Worm (Caenorhabditis elegans) whole organism, young adult: ENCODE measurements around the gene srx-59.

Experiments used
- C17E4.6 ChIP-seq: fragments of 200-800 bp; sonication (Bioruptor generic); IDR thresholded peaks from 2 replicates; pipeline ENCODE4 v1.3.6; 2022; ENCODE audit warnings: missing genetic modification reagents, missing genetic modification characterization, missing compliant biosample characterization
- D2030.7 ChIP-seq: fragments of 200-800 bp; sonication (Bioruptor generic); IDR thresholded peaks from 2 replicates; pipeline ENCODE4 v1.3.6; 2022; ENCODE audit warnings: missing genetic modification reagents, missing genetic modification characterization, missing compliant biosample characterization
- F57A8.1 ChIP-seq: fragments of 200-800 bp; sonication (Bioruptor generic); optimal IDR thresholded peaks from 2 replicates; lab custom pipeline; 2018; ENCODE audit warnings: mild to moderate bottlenecking, missing genetic modification characterization, moderate library complexity, missing compliant biosample characterization
- Y67H2A.10 ChIP-seq: fragments of 200-800 bp; sonication (Bioruptor generic); conservative IDR thresholded peaks from 2 replicates; pipeline ENCODE4 v1.3.6; 2022; ENCODE audit warnings: missing genetic modification reagents, missing genetic modification characterization, missing compliant biosample characterization
- ama-1 ChIP-seq, 3 experiments: fragments of 150-350 bp in 1 of 3; sonication (generic microtip) in 2 of 3; optimal IDR thresholded peaks; 2 replicates each; lab custom pipeline; 2014 to 2018; ENCODE audit warnings: missing biosample characterization in 2 of 3, missing genetic modification characterization in 2 of 3, missing genetic modification reagents in 2 of 3
- aptf-3 ChIP-seq: fragments of 200-800 bp; sonication (Bioruptor generic); IDR thresholded peaks from 2 replicates; pipeline ENCODE4 v1.3.6; 2022; ENCODE audit warnings: missing genetic modification characterization, missing compliant biosample characterization
- ccch-3 ChIP-seq: fragments of 200-800 bp; sonication (Bioruptor generic); optimal IDR thresholded peaks from 2 replicates; lab custom pipeline; 2018; ENCODE audit warnings: mild to moderate bottlenecking, missing genetic modification characterization, missing compliant biosample characterization
- cebp-1 ChIP-seq, 2 experiments: fragments of 200-800 bp in 1 of 2; sonication (Bioruptor generic) in 1 of 2; sonication (generic microtip) in 1 of 2; IDR thresholded peaks in 1 of 2; optimal IDR thresholded peaks in 1 of 2; 2 replicates each; pipeline versions ENCODE4 v1.3.6 to Lab custom; 2017 to 2022; ENCODE audit warnings: missing compliant biosample characterization in 2 of 2, missing genetic modification characterization in 2 of 2, mild to moderate bottlenecking in 1 of 2, missing genetic modification reagents in 1 of 2, moderate library complexity in 1 of 2
- cebp-2 ChIP-seq: fragments of 200-800 bp; sonication (Bioruptor generic); IDR thresholded peaks from 2 replicates; pipeline ENCODE4 v1.3.6; 2022; ENCODE audit warnings: missing genetic modification characterization, missing compliant biosample characterization
- ceh-27 ChIP-seq: fragments of 200-800 bp; sonication (Bioruptor generic); optimal IDR thresholded peaks from 2 replicates; lab custom pipeline; 2018; ENCODE audit warnings: mild to moderate bottlenecking, missing genetic modification characterization, moderate library complexity, missing compliant biosample characterization
- ceh-40 ChIP-seq: fragments of 200-800 bp; sonication (Bioruptor generic); IDR thresholded peaks from 2 replicates; pipeline ENCODE4 v1.3.6; 2022; ENCODE audit warnings: missing genetic modification characterization, missing compliant biosample characterization
- ceh-79 ChIP-seq: sonication (generic microtip); optimal IDR thresholded peaks from 2 replicates; lab custom pipeline; 2017; ENCODE audit warnings: mild to moderate bottlenecking, missing genetic modification characterization, missing compliant biosample characterization
- dpl-1 ChIP-seq: fragments of 150-350 bp; optimal IDR thresholded peaks from 2 replicates; lab custom pipeline; 2014; ENCODE audit warnings: missing biosample characterization, missing genetic modification reagents, missing genetic modification characterization
- gei-17 ChIP-seq: fragments of 200-800 bp; sonication (Bioruptor generic); optimal IDR thresholded peaks from 2 replicates; lab custom pipeline; 2018; ENCODE audit warnings: mild to moderate bottlenecking, missing genetic modification characterization, missing compliant biosample characterization
- hmg-1.2 ChIP-seq: fragments of 200-800 bp; sonication (Bioruptor generic); IDR thresholded peaks from 2 replicates; pipeline ENCODE4 v1.3.6; 2022; ENCODE audit warnings: missing genetic modification reagents, missing genetic modification characterization, missing compliant biosample characterization
- hmg-20 ChIP-seq: fragments of 200-800 bp; sonication (Bioruptor generic); IDR thresholded peaks from 2 replicates; pipeline ENCODE4 v1.3.6; 2022; ENCODE audit warnings: missing genetic modification reagents, missing genetic modification characterization, missing compliant biosample characterization
- hrde-1 ChIP-seq: sonication (generic microtip); optimal IDR thresholded peaks from 2 replicates; lab custom pipeline; 2016; ENCODE audit warnings: missing genetic modification characterization, mild to moderate bottlenecking, missing compliant biosample characterization, moderate library complexity, missing genotype, missing genetic modification reagents, borderline replicate concordance
- let-607 ChIP-seq, 2 experiments: fragments of 200-800 bp in 1 of 2; sonication (Bioruptor generic) in 1 of 2; sonication (generic microtip) in 1 of 2; optimal IDR thresholded peaks; 2 replicates each; lab custom pipeline; 2016 to 2018; ENCODE audit warnings: mild to moderate bottlenecking in 2 of 2, missing compliant biosample characterization in 2 of 2, missing genetic modification characterization in 2 of 2, moderate library complexity in 2 of 2, missing genotype in 1 of 2
- lin-35 ChIP-seq, 3 experiments: fragments of 150-350 bp in 2 of 3; sonication (generic microtip) in 1 of 3; optimal IDR thresholded peaks; 2 replicates each; lab custom pipeline; 2014 to 2018; ENCODE audit warnings: missing biosample characterization in 3 of 3, missing genetic modification characterization in 3 of 3, missing genetic modification reagents in 3 of 3
- lin-54 ChIP-seq: fragments of 200-800 bp; sonication (Bioruptor generic); optimal IDR thresholded peaks from 2 replicates; lab custom pipeline; 2018; ENCODE audit warnings: mild to moderate bottlenecking, missing genetic modification characterization, missing compliant biosample characterization
- nfya-1 ChIP-seq: sonication (generic microtip); optimal IDR thresholded peaks from 2 replicates; lab custom pipeline; 2017; ENCODE audit warnings: antibody characterized with exemption, missing compliant biosample characterization, missing genetic modification characterization, borderline replicate concordance; ENCODE audit not compliant: insufficient read depth
- nfyb-1 ChIP-seq: fragments of 200-800 bp; sonication (Bioruptor generic); IDR thresholded peaks from 2 replicates; pipeline ENCODE4 v1.3.6; 2022; ENCODE audit warnings: missing genetic modification reagents, missing genetic modification characterization, missing compliant biosample characterization
- nhr-80 ChIP-seq: sonication (generic microtip); optimal IDR thresholded peaks from 2 replicates; lab custom pipeline; 2016; ENCODE audit warnings: missing genetic modification characterization, missing compliant biosample characterization
- pbrm-1 ChIP-seq: fragments of 200-800 bp; sonication (Bioruptor generic); IDR thresholded peaks from 2 replicates; pipeline ENCODE4 v1.3.6; 2022; ENCODE audit warnings: missing genetic modification reagents, missing genetic modification characterization, missing compliant biosample characterization
- rec-8 ChIP-seq, 2 experiments: sonication (generic microtip); optimal IDR thresholded peaks; 2 replicates each; lab custom pipeline; 2016; ENCODE audit warnings: mild to moderate bottlenecking in 2 of 2, missing genetic modification characterization in 2 of 2, missing genetic modification reagents in 2 of 2, missing genotype in 2 of 2, missing biosample characterization in 1 of 2, missing compliant biosample characterization in 1 of 2, moderate library complexity in 1 of 2
- sdz-38 ChIP-seq: sonication (generic microtip); optimal IDR thresholded peaks from 2 replicates; lab custom pipeline; 2016; ENCODE audit warnings: missing genotype, missing genetic modification characterization, missing compliant biosample characterization
- sptf-2 ChIP-seq: fragments of 200-800 bp; sonication (Bioruptor generic); optimal IDR thresholded peaks from 2 replicates; lab custom pipeline; 2018; ENCODE audit warnings: mild to moderate bottlenecking, missing genetic modification characterization, missing compliant biosample characterization
- tbp1 ChIP-seq: fragments of 200-800 bp; sonication (Bioruptor generic); optimal IDR thresholded peaks from 2 replicates; lab custom pipeline; 2018; ENCODE audit warnings: mild to moderate bottlenecking, missing genetic modification characterization, missing compliant biosample characterization
- ztf-25 ChIP-seq: fragments of 200-800 bp; sonication (Bioruptor generic); IDR thresholded peaks from 2 replicates; pipeline ENCODE4 v1.3.6; 2022; ENCODE audit warnings: missing genetic modification reagents, missing genetic modification characterization, missing compliant biosample characterization
- ztf-26 ChIP-seq: sonication (generic microtip); optimal IDR thresholded peaks from 2 replicates; lab custom pipeline; 2017; ENCODE audit warnings: missing genetic modification characterization, missing compliant biosample characterization

Gene srx-59

DNA sequence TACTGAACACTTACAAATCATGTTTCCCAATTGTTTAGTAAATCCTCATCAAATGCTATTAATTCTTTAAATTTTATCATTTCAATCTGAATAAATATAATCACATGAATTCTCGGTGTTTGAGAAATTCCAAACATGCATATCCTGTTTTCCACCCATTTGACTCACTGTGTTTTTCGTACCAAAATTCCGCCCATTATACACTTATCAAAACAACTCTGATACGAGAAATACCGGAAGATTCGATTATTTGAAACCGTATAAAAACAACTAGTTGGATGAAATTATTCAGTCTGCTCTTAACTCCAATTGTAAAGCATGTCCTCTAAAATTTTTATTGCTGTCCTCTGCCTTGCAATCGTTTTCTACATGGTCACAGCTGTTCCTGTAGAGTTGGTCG, 23.4 kb upstream of the srx-59 start, which contains the start of gene Y57E12B.1:
Gene Y57E12B.1, plus strand, starts transcription at position 301 of the 400 bp plus-strand sequence.
- TF ChIP-seq nhr-80 (tag; lab: Kevin White, UChicago) (no peak), let-607 (tag; optimal IDR thresholded peaks at IDR 0.05; lab: Kevin White, UChicago) (no peak), cebp-2 (GFP tag; lab: Robert Waterston, UW) (no peak), F57A8.1 (GFP tag; lab: Kevin White, UChicago) (no peak), ceh-27 (GFP tag; lab: Kevin White, UChicago) (no peak), D2030.7 (GFP tag; lab: Robert Waterston, UW) (no peak)

DNA sequence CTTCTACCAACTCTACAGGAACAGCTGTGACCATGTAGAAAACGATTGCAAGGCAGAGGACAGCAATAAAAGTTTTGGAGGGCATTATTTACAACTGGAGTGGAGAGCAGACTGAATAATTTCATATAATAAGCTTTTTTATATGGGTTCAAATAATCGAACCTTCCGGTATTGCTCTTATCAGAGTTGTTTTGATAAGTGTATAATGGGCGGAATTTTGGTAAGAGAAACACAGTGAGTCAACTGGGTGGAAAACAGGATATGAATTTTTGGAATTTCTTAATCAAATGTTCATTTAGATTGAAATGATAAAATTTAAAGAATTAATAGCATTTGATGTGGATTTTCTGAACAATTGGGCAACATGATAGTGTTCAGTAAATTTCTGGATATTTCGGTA, 21.9 kb upstream of the srx-59 start, which contains the start of gene Y57E12B.11:
Gene Y57E12B.11, minus strand, starts transcription at position 101 of the 400 bp plus-strand sequence.
- TF ChIP-seq pbrm-1 (GFP tag; lab: Robert Waterston, UW) (no peak), ztf-25 (GFP tag; lab: Robert Waterston, UW) (no peak), nfyb-1 (GFP tag; lab: Robert Waterston, UW) (no peak), Y67H2A.10 (GFP tag; lab: Robert Waterston, UW) (no peak), aptf-3 (GFP tag; lab: Robert Waterston, UW) (no peak), dpl-1 (GFP tag; lab: Kevin White, UChicago) (no peak), hrde-1 (tag; lab: Kevin White, UChicago) (no peak)

DNA sequence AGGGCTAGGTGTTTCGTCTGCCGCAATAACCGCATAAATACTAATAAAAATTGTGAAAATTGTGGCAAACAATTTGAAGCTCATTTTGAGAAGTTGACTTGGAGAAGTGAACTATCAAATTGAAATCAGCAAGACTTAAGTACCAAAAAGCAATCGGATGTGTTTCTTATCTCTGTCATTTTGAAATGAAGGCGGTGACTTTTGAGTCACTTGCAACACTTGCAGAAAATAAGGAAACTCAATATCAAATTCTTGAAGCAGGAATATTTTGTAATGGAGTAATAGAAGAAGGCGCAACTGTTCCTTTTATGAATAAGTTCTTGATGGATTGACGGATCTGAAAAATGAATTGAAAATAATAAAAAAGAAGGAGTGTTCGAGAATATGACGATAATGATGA, 20.4 kb upstream of the srx-59 start, which contains the start of gene T07H8.11:
Gene T07H8.11, minus strand, starts transcription at position 101 of the 400 bp plus-strand sequence.
- TF ChIP-seq ama-1 (optimal IDR thresholded peaks at IDR 0.05; lab: Kevin White, UChicago): no peak
- TF ChIP-seq ama-1 (GFP tag; optimal IDR thresholded peaks at IDR 0.05; lab: Kevin White, UChicago): no peak
- no peak for TF ChIP-seq tbp1 (GFP tag; lab: Kevin White, UChicago)
- TF ChIP-seq, all 124 proteins: peak for 0

DNA sequence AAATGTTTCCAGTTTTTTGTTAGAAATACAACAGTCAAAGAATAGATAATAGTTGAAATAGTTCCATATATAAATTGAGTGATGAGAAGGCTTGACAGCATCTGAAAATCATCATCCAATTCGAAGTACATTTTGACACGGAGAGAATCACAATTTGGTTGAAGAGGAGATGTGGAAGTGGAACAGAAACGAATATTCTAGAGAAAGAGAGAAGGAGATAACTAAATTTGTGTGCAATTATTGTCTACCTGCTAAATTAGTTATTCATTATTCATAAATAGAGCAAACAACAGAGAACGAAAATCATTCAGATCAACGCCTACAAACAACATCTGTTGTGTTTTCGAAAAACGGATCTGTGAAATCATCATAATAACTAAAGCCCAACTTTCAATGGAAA, 17.9 kb upstream of the srx-59 start, which contains the start of gene srg-31:
Gene srg-31, minus strand, starts transcription at position 101 of the 400 bp plus-strand sequence.
- TF ChIP-seq sptf-2 (GFP tag; lab: Kevin White, UChicago) (no peak), nfya-1 (no peak), sdz-38 (tag; lab: Kevin White, UChicago) (no peak), ztf-26 (tag; lab: Kevin White, UChicago) (no peak), cebp-1 (GFP tag; IDR thresholded peaks at IDR 0.05; lab: Robert Waterston, UW) (no peak), cebp-1 (tag; optimal IDR thresholded peaks at IDR 0.05; lab: Kevin White, UChicago) (no peak), C17E4.6 (GFP tag; lab: Robert Waterston, UW) (no peak), hmg-20 (no peak), tbp1 (GFP tag; lab: Kevin White, UChicago) (no peak), nhr-80 (tag; lab: Kevin White, UChicago) (no peak), lin-35 (GFP tag; optimal IDR thresholded peaks at IDR 0.05; lab: Kevin White, UChicago) (no peak), ccch-3 (GFP tag; lab: Kevin White, UChicago) (no peak), ceh-40 (no peak)

DNA sequence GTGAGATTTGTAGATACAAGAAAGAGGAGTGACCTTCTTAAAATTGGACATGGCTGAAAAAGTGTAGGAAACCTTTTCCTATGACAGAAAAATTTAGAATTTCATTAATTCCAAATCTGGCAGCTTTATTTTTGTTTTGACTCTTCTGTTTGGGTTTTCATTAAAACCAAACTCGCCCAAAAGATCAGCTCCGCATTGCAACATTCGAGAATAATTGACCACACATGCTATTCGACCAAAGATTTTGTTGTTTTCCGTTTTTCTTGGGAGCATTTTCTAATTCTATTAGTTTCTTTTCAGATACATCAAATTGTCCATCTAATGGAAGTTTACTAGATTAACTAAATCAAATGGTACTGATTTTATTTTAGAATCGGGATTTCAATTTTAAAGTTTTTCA, 15.4 kb upstream of the srx-59 start, which contains the start of gene mec-1:
Gene mec-1, plus strand, starts transcription at position 301 of the 400 bp plus-strand sequence.
- TF ChIP-seq gei-17: no peak
- no peak for TF ChIP-seq hmg-1.2 (GFP tag; lab: Robert Waterston, UW)
- TF ChIP-seq rec-8 (tag; optimal IDR thresholded peaks at IDR 0.05; lab: Kevin White, UChicago): no peak
- no peak for TF ChIP-seq pbrm-1 (GFP tag; lab: Robert Waterston, UW)
- no peak for TF ChIP-seq ceh-79 (tag; lab: Kevin White, UChicago)
- no peak for TF ChIP-seq lin-54 (GFP tag; lab: Kevin White, UChicago)
